Worm (Caenorhabditis elegans) whole organism, L4/young adult: ENCODE data around the gene C02F5.10.
A peak's percentile ranks its signal among the peaks of the same experiment; 100 is the strongest.

Experiments
- W03F9.2 ChIP-seq: fragments of 150-350 bp; optimal IDR thresholded peaks from 2 replicates; lab custom pipeline; 2014; ENCODE audit warnings: missing biosample characterization, missing genetic modification characterization
- dao-5 ChIP-seq: sonication (generic microtip); optimal IDR thresholded peaks from 2 replicates; lab custom pipeline; 2016; ENCODE audit warnings: missing genotype, missing genetic modification characterization, moderate library complexity, missing compliant biosample characterization
- him-1 ChIP-seq: sonication (generic microtip); optimal IDR thresholded peaks from 2 replicates; lab custom pipeline; 2016; ENCODE audit warnings: missing genotype, missing genetic modification reagents, missing genetic modification characterization, missing compliant biosample characterization

The C02F5.10 gene

ce11 chrIII:8240247-8240646, 9.0 kb downstream of the C02F5.10 start:
- TF ChIP-seq him-1 (tag; lab: Kevin White, UChicago) = no peak
- no peak for TF ChIP-seq W03F9.2 (tag; lab: Kevin White, UChicago)
- no peak for TF ChIP-seq dao-5 (tag; lab: Kevin White, UChicago)

- TF ChIP-seq W03F9.2 (tag; lab: Kevin White, UChicago) (no peak), dao-5 (tag; lab: Kevin White, UChicago) (no peak), him-1 (tag; lab: Kevin White, UChicago) (no peak)
Observed at ce11 chrIII:8239325-8239724, 10.0 kb downstream of the C02F5.10 start, which contains the start of gene tsp-1. Gene tsp-1 (minus strand): TSS chrIII:8239423.

- TF ChIP-seq W03F9.2 (tag; lab: Kevin White, UChicago) (no peak), dao-5 (tag; lab: Kevin White, UChicago) (no peak), him-1 (tag; lab: Kevin White, UChicago) (no peak)
Observed at ce11 chrIII:8237827-8238226, 11.5 kb downstream of the C02F5.10 start, which contains the start of gene tsp-2. Gene tsp-2 (minus strand): TSS chrIII:8237935.

- TF ChIP-seq dao-5 (tag; lab: Kevin White, UChicago) (no peak), him-1 (tag; lab: Kevin White, UChicago) (no peak), W03F9.2 (tag; lab: Kevin White, UChicago) (no peak)
Observed at ce11 chrIII:8235880-8236279, 13.4 kb downstream of the C02F5.10 start, which contains the start of gene C02F5.5. Gene C02F5.5 (plus strand): TSS chrIII:8236180.

- no peak for TF ChIP-seq dao-5 (tag; lab: Kevin White, UChicago)
- no peak for TF ChIP-seq W03F9.2 (tag; lab: Kevin White, UChicago)
- TF ChIP-seq him-1 (tag; lab: Kevin White, UChicago) = no peak
Observed at ce11 chrIII:8235358-8235757, 13.9 kb downstream of the C02F5.10 start, which contains the start of gene C02F5.14. Gene C02F5.14 (minus strand): TSS chrIII:8235514.

ce11 chrIII:8232634-8233033, 16.6 kb downstream of the C02F5.10 start, which contains the start of gene henn-1:
Gene henn-1 (plus strand): TSS chrIII:8232651.
- TF ChIP-seq him-1 (tag; lab: Kevin White, UChicago) (no peak), dao-5 (tag; lab: Kevin White, UChicago) (no peak), W03F9.2 (tag; lab: Kevin White, UChicago) (no peak)

- TF ChIP-seq dao-5 (tag; lab: Kevin White, UChicago) (no peak), W03F9.2 (tag; lab: Kevin White, UChicago) (no peak), him-1 (tag; lab: Kevin White, UChicago) (no peak)
Observed at ce11 chrIII:8229480-8229879, 19.8 kb downstream of the C02F5.10 start.

ce11 chrIII:8228916-8229315, 20.4 kb downstream of the C02F5.10 start:
- TF ChIP-seq dao-5 (tag; lab: Kevin White, UChicago) (no peak), him-1 (tag; lab: Kevin White, UChicago) (no peak), W03F9.2 (tag; lab: Kevin White, UChicago) (no peak)

- peak; percentile 2 for TF ChIP-seq W03F9.2 (tag; lab: Kevin White, UChicago)
- no peak for TF ChIP-seq dao-5 (tag; lab: Kevin White, UChicago)
- peak; percentile 84 for TF ChIP-seq him-1 (tag; lab: Kevin White, UChicago)
Observed at ce11 chrIII:8227511-8227910, 21.8 kb downstream of the C02F5.10 start, which contains the start of gene fbxl-1. Gene fbxl-1 (plus strand): TSS chrIII:8227830.

- TF ChIP-seq him-1 (tag; lab: Kevin White, UChicago) = no peak
- TF ChIP-seq W03F9.2 (tag; lab: Kevin White, UChicago) = no peak
- no peak for TF ChIP-seq dao-5 (tag; lab: Kevin White, UChicago)
Observed at ce11 chrIII:8226178-8226577, 23.1 kb downstream of the C02F5.10 start, which contains the start of gene rfs-1. Gene rfs-1 (plus strand): TSS chrIII:8226478.

ce11 chrIII:8224769-8225168, 24.5 kb downstream of the C02F5.10 start, which contains the start of gene mob-4:
Gene mob-4 (plus strand): TSS chrIII:8225097.
- TF ChIP-seq him-1 (tag; lab: Kevin White, UChicago) (no peak), dao-5 (tag; lab: Kevin White, UChicago) (no peak), W03F9.2 (tag; lab: Kevin White, UChicago) (no peak)

- TF ChIP-seq dao-5 (tag; lab: Kevin White, UChicago) = no peak
- TF ChIP-seq W03F9.2 (tag; lab: Kevin White, UChicago) = no peak
- TF ChIP-seq him-1 (tag; lab: Kevin White, UChicago) = no peak
Observed at ce11 chrIII:8220081-8220480, 29.2 kb downstream of the C02F5.10 start.

ce11 chrIII:8217919-8218318, 31.4 kb downstream of the C02F5.10 start, which contains the start of gene C30A5.16:
Gene C30A5.16 (plus strand): TSS chrIII:8218219.
- TF ChIP-seq W03F9.2 (tag; lab: Kevin White, UChicago) = no peak
- TF ChIP-seq dao-5 (tag; lab: Kevin White, UChicago) = no peak
- no peak for TF ChIP-seq him-1 (tag; lab: Kevin White, UChicago)

ce11 chrIII:8216224-8216623, 33.1 kb downstream of the C02F5.10 start, which contains the start of gene unc-86:
Gene unc-86 (minus strand): TSS chrIII:8216336.
- no peak for TF ChIP-seq him-1 (tag; lab: Kevin White, UChicago)
- no peak for TF ChIP-seq W03F9.2 (tag; lab: Kevin White, UChicago)
- TF ChIP-seq dao-5 (tag; lab: Kevin White, UChicago) = no peak
